Worm (Caenorhabditis elegans) whole organism, young adult: ENCODE data around the gene C34F6.12.

Source experiments
- B0019.2 ChIP-seq: fragments of 200-800 bp; sonication (Bioruptor generic); conservative IDR thresholded peaks from 2 replicates; pipeline ENCODE4 v1.3.6; 2022; ENCODE audit warnings: missing genetic modification reagents, missing genetic modification characterization, missing compliant biosample characterization
- B0336.3 ChIP-seq: fragments of 200-800 bp; sonication (Bioruptor generic); IDR thresholded peaks from 2 replicates; pipeline ENCODE4 v1.3.6; 2022; ENCODE audit warnings: missing genetic modification characterization, missing compliant biosample characterization
- C17E4.6 ChIP-seq: fragments of 200-800 bp; sonication (Bioruptor generic); IDR thresholded peaks from 2 replicates; pipeline ENCODE4 v1.3.6; 2022; ENCODE audit warnings: missing genetic modification reagents, missing genetic modification characterization, missing compliant biosample characterization
- F23B12.7 ChIP-seq: sonication (generic microtip); optimal IDR thresholded peaks from 2 replicates; lab custom pipeline; 2017; ENCODE audit warnings: missing genetic modification characterization, mild to moderate bottlenecking, missing compliant biosample characterization, antibody characterized with exemption, moderate library complexity; ENCODE audit not compliant: insufficient read depth
- F55B11.4 ChIP-seq: sonication (generic microtip); optimal IDR thresholded peaks from 2 replicates; lab custom pipeline; 2016; ENCODE audit warnings: missing compliant biosample characterization, missing genetic modification characterization, borderline replicate concordance; ENCODE audit not compliant: insufficient read depth
- ZK185.1 ChIP-seq: sonication (generic microtip); optimal IDR thresholded peaks from 2 replicates; lab custom pipeline; 2016; ENCODE audit warnings: mild to moderate bottlenecking, missing genetic modification characterization, missing compliant biosample characterization; ENCODE audit not compliant: poor library complexity, severe bottlenecking
- aptf-2 ChIP-seq: fragments of 200-800 bp; sonication (Bioruptor generic); conservative IDR thresholded peaks from 2 replicates; pipeline ENCODE4 v1.3.6; 2022; ENCODE audit warnings: missing genetic modification reagents, missing genetic modification characterization, missing compliant biosample characterization
- atf-7 ChIP-seq: sonication (generic microtip); optimal IDR thresholded peaks from 2 replicates; lab custom pipeline; 2017; ENCODE audit warnings: mild to moderate bottlenecking, missing genetic modification characterization, missing compliant biosample characterization
- bed-1 ChIP-seq: fragments of 200-800 bp; sonication (Bioruptor generic); IDR thresholded peaks from 2 replicates; pipeline ENCODE4 v1.3.6; 2022; ENCODE audit warnings: missing genetic modification reagents, missing genetic modification characterization, missing compliant biosample characterization
- cebp-2 ChIP-seq: fragments of 200-800 bp; sonication (Bioruptor generic); IDR thresholded peaks from 2 replicates; pipeline ENCODE4 v1.3.6; 2022; ENCODE audit warnings: missing genetic modification characterization, missing compliant biosample characterization
- chd-7 ChIP-seq: sonication (generic microtip); optimal IDR thresholded peaks from 2 replicates; lab custom pipeline; 2016; ENCODE audit warnings: mild to moderate bottlenecking, missing genetic modification characterization, moderate library complexity, missing compliant biosample characterization
- dpff-1 ChIP-seq: sonication (generic microtip); optimal IDR thresholded peaks from 2 replicates; lab custom pipeline; 2017; ENCODE audit warnings: mild to moderate bottlenecking, missing genetic modification characterization, missing compliant biosample characterization
- dpl-1 ChIP-seq: fragments of 150-350 bp; optimal IDR thresholded peaks from 2 replicates; lab custom pipeline; 2014; ENCODE audit warnings: missing biosample characterization, missing genetic modification reagents, missing genetic modification characterization
- efl-1 ChIP-seq: fragments of 150-350 bp; optimal IDR thresholded peaks from 2 replicates; lab custom pipeline; 2014; ENCODE audit warnings: missing biosample characterization, missing genetic modification reagents, missing genetic modification characterization
- egl-44 ChIP-seq: fragments of 200-800 bp; sonication (Bioruptor generic); IDR thresholded peaks from 2 replicates; pipeline ENCODE4 v1.3.6; 2022; ENCODE audit warnings: missing genetic modification reagents, missing genetic modification characterization, missing compliant biosample characterization
- ets-4 ChIP-seq: fragments of 200-800 bp; sonication (Bioruptor generic); optimal IDR thresholded peaks from 2 replicates; lab custom pipeline; 2018; ENCODE audit warnings: mild to moderate bottlenecking, missing genetic modification characterization, missing compliant biosample characterization
- let-607 ChIP-seq, 2 experiments: fragments of 200-800 bp in 1 of 2; sonication (Bioruptor generic) in 1 of 2; sonication (generic microtip) in 1 of 2; optimal IDR thresholded peaks; 2 replicates each; lab custom pipeline; 2016 to 2018; ENCODE audit warnings: mild to moderate bottlenecking in 2 of 2, missing compliant biosample characterization in 2 of 2, missing genetic modification characterization in 2 of 2, moderate library complexity in 2 of 2, missing genotype in 1 of 2
- lin-40 ChIP-seq: sonication (generic microtip); optimal IDR thresholded peaks from 2 replicates; lab custom pipeline; 2016; ENCODE audit warnings: missing genetic modification characterization, mild to moderate bottlenecking, missing compliant biosample characterization, missing genotype, missing genetic modification reagents
- lsl-1 ChIP-seq: fragments of 200-800 bp; sonication (Bioruptor generic); optimal IDR thresholded peaks from 2 replicates; lab custom pipeline; 2018; ENCODE audit warnings: mild to moderate bottlenecking, missing genetic modification characterization, moderate library complexity, missing compliant biosample characterization
- lsy-27 ChIP-seq: sonication (generic microtip); optimal IDR thresholded peaks from 2 replicates; lab custom pipeline; 2017; ENCODE audit warnings: missing genetic modification characterization, mild to moderate bottlenecking, missing compliant biosample characterization, antibody characterized with exemption, missing genotype, borderline replicate concordance; ENCODE audit not compliant: insufficient read depth
- madf-10 ChIP-seq: sonication (generic microtip); optimal IDR thresholded peaks from 2 replicates; lab custom pipeline; 2016; ENCODE audit warnings: mild to moderate bottlenecking, missing genetic modification characterization, missing compliant biosample characterization
- mcd-1 ChIP-seq: fragments of 200-800 bp; sonication (Bioruptor generic); IDR thresholded peaks from 2 replicates; pipeline ENCODE4 v1.3.6; 2022; ENCODE audit warnings: missing genetic modification reagents, missing genetic modification characterization, missing compliant biosample characterization
- mes-4 ChIP-seq: sonication (generic microtip); optimal IDR thresholded peaks from 2 replicates; lab custom pipeline; 2016; ENCODE audit warnings: missing genotype, missing genetic modification characterization, missing compliant biosample characterization
- mxl-1 ChIP-seq: sonication (generic microtip); optimal IDR thresholded peaks from 2 replicates; lab custom pipeline; 2016; ENCODE audit warnings: missing genetic modification characterization, missing compliant biosample characterization
- nfyb-1 ChIP-seq: fragments of 200-800 bp; sonication (Bioruptor generic); IDR thresholded peaks from 2 replicates; pipeline ENCODE4 v1.3.6; 2022; ENCODE audit warnings: missing genetic modification reagents, missing genetic modification characterization, missing compliant biosample characterization
- nhr-120 ChIP-seq: fragments of 200-800 bp; sonication (Bioruptor generic); IDR thresholded peaks from 2 replicates; pipeline ENCODE4 v1.3.6; 2022; ENCODE audit warnings: missing genetic modification characterization, missing compliant biosample characterization
- nhr-27 ChIP-seq: fragments of 200-800 bp; sonication (Bioruptor generic); optimal IDR thresholded peaks from 2 replicates; lab custom pipeline; 2018; ENCODE audit warnings: mild to moderate bottlenecking, missing genetic modification characterization, moderate library complexity, missing compliant biosample characterization
- nhr-80 ChIP-seq: sonication (generic microtip); optimal IDR thresholded peaks from 2 replicates; lab custom pipeline; 2016; ENCODE audit warnings: missing genetic modification characterization, missing compliant biosample characterization
- pbrm-1 ChIP-seq: fragments of 200-800 bp; sonication (Bioruptor generic); IDR thresholded peaks from 2 replicates; pipeline ENCODE4 v1.3.6; 2022; ENCODE audit warnings: missing genetic modification reagents, missing genetic modification characterization, missing compliant biosample characterization
- snpc-1.1 ChIP-seq: sonication (generic microtip); optimal IDR thresholded peaks from 2 replicates; lab custom pipeline; 2017; ENCODE audit warnings: missing genetic modification characterization, mild to moderate bottlenecking, missing compliant biosample characterization, antibody characterized with exemption, moderate library complexity, missing genotype, missing genetic modification reagents; ENCODE audit not compliant: insufficient read depth
- sptf-2 ChIP-seq: fragments of 200-800 bp; sonication (Bioruptor generic); optimal IDR thresholded peaks from 2 replicates; lab custom pipeline; 2018; ENCODE audit warnings: mild to moderate bottlenecking, missing genetic modification characterization, missing compliant biosample characterization
- tlf-1 ChIP-seq: fragments of 200-800 bp; sonication (Bioruptor generic); optimal IDR thresholded peaks from 2 replicates; lab custom pipeline; 2018; ENCODE audit warnings: mild to moderate bottlenecking, missing genetic modification characterization, missing compliant biosample characterization
- zim-3 ChIP-seq: sonication (generic microtip); optimal IDR thresholded peaks from 2 replicates; lab custom pipeline; 2017; ENCODE audit warnings: mild to moderate bottlenecking, missing genetic modification characterization, moderate library complexity, missing compliant biosample characterization
- ztf-28 ChIP-seq: fragments of 200-800 bp; sonication (Bioruptor generic); IDR thresholded peaks from 2 replicates; pipeline ENCODE4 v1.3.6; 2022; ENCODE audit warnings: missing genetic modification reagents, missing genetic modification characterization, missing compliant biosample characterization

C34F6.12 gene

ce11 chrX:11252429-11252828 is 25.9 kb upstream of the C34F6.12 start (continued):
- TF ChIP-seq snpc-1.1 (peak; percentile 19), mcd-1 (no peak; the same call in 1 of the 2 replicates), efl-1 (GFP tag; lab: Kevin White, UChicago) (no peak), egl-44 (GFP tag; lab: Robert Waterston, UW) (peak; percentile 51; the same call in 1 of the 2 replicates), tlf-1 (GFP tag; lab: Kevin White, UChicago) (no peak), B0019.2 (no peak), atf-7 (no peak), nhr-120 (no peak), B0336.3 (GFP tag; lab: Robert Waterston, UW) (no peak), lsl-1 (no peak), aptf-2 (GFP tag; lab: Robert Waterston, UW) (no peak)

- TF ChIP-seq nhr-80 (tag; lab: Kevin White, UChicago) (peak; percentile 79), lsy-27 (no peak), ets-4 (peak; percentile 81)
Measured at ce11 chrX:11251928-11252327, 25.4 kb upstream of the C34F6.12 start.

- TF ChIP-seq F23B12.7 (tag; lab: Kevin White, UChicago) = no peak
- TF ChIP-seq dpff-1 (tag; lab: Kevin White, UChicago) = no peak
- no peak for TF ChIP-seq dpl-1 (GFP tag; lab: Kevin White, UChicago)
- no peak for TF ChIP-seq mxl-1 (tag; lab: Kevin White, UChicago)
- no peak for TF ChIP-seq zim-3
- no peak for TF ChIP-seq B0336.3 (GFP tag; lab: Robert Waterston, UW)
- TF ChIP-seq chd-7 (tag; lab: Kevin White, UChicago) = no peak
- no peak for TF ChIP-seq cebp-2
- TF ChIP-seq nhr-27 (tag; lab: Kevin White, UChicago) = no peak
- no peak for TF ChIP-seq ztf-28 (GFP tag; lab: Robert Waterston, UW)
- TF ChIP-seq sptf-2 (GFP tag; lab: Kevin White, UChicago) = no peak
- no peak for TF ChIP-seq pbrm-1 (GFP tag; lab: Robert Waterston, UW)
- TF ChIP-seq mes-4 = no peak
- no peak for TF ChIP-seq nfyb-1 (GFP tag; lab: Robert Waterston, UW)
- no peak for TF ChIP-seq F55B11.4 (tag; lab: Kevin White, UChicago)
- TF ChIP-seq C17E4.6 (GFP tag; lab: Robert Waterston, UW) = no peak
- no peak for TF ChIP-seq madf-10 (tag; lab: Kevin White, UChicago)
Measured at ce11 chrX:11250983-11251382, 24.5 kb upstream of the C34F6.12 start.

- TF ChIP-seq lin-40 (tag; lab: Kevin White, UChicago) (no peak), let-607 (tag; optimal IDR thresholded peaks at IDR 0.05; lab: Kevin White, UChicago) (no peak), nfyb-1 (GFP tag; lab: Robert Waterston, UW) (no peak), bed-1 (GFP tag; lab: Robert Waterston, UW) (0 out of 2 replicates have a peak, but pooled peaks have one; percentile 26), ZK185.1 (tag; lab: Kevin White, UChicago) (no peak)
Measured at ce11 chrX:11249392-11249791, 22.9 kb upstream of the C34F6.12 start.
